Worm (Caenorhabditis elegans) whole organism, young adult: ENCODE data around the gene F45E12.5.

ENCODE experiments used
- B0019.2 ChIP-seq: fragments of 200-800 bp; sonication (Bioruptor generic); conservative IDR thresholded peaks from 2 replicates; pipeline ENCODE4 v1.3.6; 2022; ENCODE audit warnings: missing genetic modification reagents, missing genetic modification characterization, missing compliant biosample characterization
- B0261.1 ChIP-seq: sonication (generic microtip); optimal IDR thresholded peaks from 2 replicates; lab custom pipeline; 2016; ENCODE audit warnings: mild to moderate bottlenecking, missing genetic modification characterization, moderate library complexity, missing compliant biosample characterization
- C06A6.2 ChIP-seq: fragments of 200-800 bp; sonication (Bioruptor generic); conservative IDR thresholded peaks from 2 replicates; pipeline ENCODE4 v1.3.6; 2022; ENCODE audit warnings: missing genetic modification characterization, missing compliant biosample characterization
- C17E4.6 ChIP-seq: fragments of 200-800 bp; sonication (Bioruptor generic); IDR thresholded peaks from 2 replicates; pipeline ENCODE4 v1.3.6; 2022; ENCODE audit warnings: missing genetic modification reagents, missing genetic modification characterization, missing compliant biosample characterization
- D2030.7 ChIP-seq: fragments of 200-800 bp; sonication (Bioruptor generic); IDR thresholded peaks from 2 replicates; pipeline ENCODE4 v1.3.6; 2022; ENCODE audit warnings: missing genetic modification reagents, missing genetic modification characterization, missing compliant biosample characterization
- F23B12.7 ChIP-seq: sonication (generic microtip); optimal IDR thresholded peaks from 2 replicates; lab custom pipeline; 2017; ENCODE audit warnings: missing genetic modification characterization, mild to moderate bottlenecking, missing compliant biosample characterization, antibody characterized with exemption, moderate library complexity; ENCODE audit not compliant: insufficient read depth
- F52B5.7 ChIP-seq: sonication (generic microtip); optimal IDR thresholded peaks from 2 replicates; lab custom pipeline; 2016; ENCODE audit warnings: mild to moderate bottlenecking, missing genetic modification characterization, missing compliant biosample characterization
- F55B11.4 ChIP-seq: sonication (generic microtip); optimal IDR thresholded peaks from 2 replicates; lab custom pipeline; 2016; ENCODE audit warnings: missing compliant biosample characterization, missing genetic modification characterization, borderline replicate concordance; ENCODE audit not compliant: insufficient read depth
- K11D2.4 ChIP-seq: fragments of 200-800 bp; sonication (Bioruptor generic); IDR thresholded peaks from 2 replicates; pipeline ENCODE4 v1.3.6; 2022; ENCODE audit warnings: missing genetic modification reagents, missing genetic modification characterization, missing compliant biosample characterization
- T07F8.4 ChIP-seq: sonication (generic microtip); optimal IDR thresholded peaks from 2 replicates; lab custom pipeline; 2016; ENCODE audit warnings: mild to moderate bottlenecking, missing genetic modification characterization, moderate library complexity, missing compliant biosample characterization
- Y53G8AR.9 ChIP-seq: fragments of 200-800 bp; sonication (Bioruptor generic); conservative IDR thresholded peaks from 2 replicates; pipeline ENCODE4 v1.3.6; 2022; ENCODE audit warnings: missing genetic modification reagents, missing genetic modification characterization, missing compliant biosample characterization
- Y56A3A.18 ChIP-seq: fragments of 200-800 bp; sonication (Bioruptor generic); IDR thresholded peaks from 2 replicates; pipeline ENCODE4 v1.3.6; 2022; ENCODE audit warnings: missing genetic modification reagents, missing genetic modification characterization, missing compliant biosample characterization
- Y79H2A.3 ChIP-seq: fragments of 200-800 bp; sonication (Bioruptor generic); conservative IDR thresholded peaks from 2 replicates; pipeline ENCODE4 v1.3.6; 2022; ENCODE audit warnings: missing genetic modification reagents, missing genetic modification characterization, missing compliant biosample characterization
- ama-1 ChIP-seq, 3 experiments: fragments of 150-350 bp in 1 of 3; sonication (generic microtip) in 2 of 3; optimal IDR thresholded peaks; 2 replicates each; lab custom pipeline; 2014 to 2018; ENCODE audit warnings: missing biosample characterization in 2 of 3, missing genetic modification characterization in 2 of 3, missing genetic modification reagents in 2 of 3
- atf-7 ChIP-seq: sonication (generic microtip); optimal IDR thresholded peaks from 2 replicates; lab custom pipeline; 2017; ENCODE audit warnings: mild to moderate bottlenecking, missing genetic modification characterization, missing compliant biosample characterization
- attf-3 ChIP-seq: fragments of 200-800 bp; sonication (Bioruptor generic); conservative IDR thresholded peaks from 2 replicates; pipeline ENCODE4 v1.3.6; 2022; ENCODE audit warnings: missing genetic modification reagents, missing genetic modification characterization, missing compliant biosample characterization
- attf-5 ChIP-seq: fragments of 200-800 bp; sonication (Bioruptor generic); optimal IDR thresholded peaks from 2 replicates; lab custom pipeline; 2018; ENCODE audit warnings: mild to moderate bottlenecking, missing genetic modification characterization, missing compliant biosample characterization
- bed-1 ChIP-seq: fragments of 200-800 bp; sonication (Bioruptor generic); IDR thresholded peaks from 2 replicates; pipeline ENCODE4 v1.3.6; 2022; ENCODE audit warnings: missing genetic modification reagents, missing genetic modification characterization, missing compliant biosample characterization
- cebp-1 ChIP-seq, 2 experiments: fragments of 200-800 bp in 1 of 2; sonication (Bioruptor generic) in 1 of 2; sonication (generic microtip) in 1 of 2; IDR thresholded peaks in 1 of 2; optimal IDR thresholded peaks in 1 of 2; 2 replicates each; pipeline versions ENCODE4 v1.3.6 to Lab custom; 2017 to 2022; ENCODE audit warnings: missing compliant biosample characterization in 2 of 2, missing genetic modification characterization in 2 of 2, mild to moderate bottlenecking in 1 of 2, missing genetic modification reagents in 1 of 2, moderate library complexity in 1 of 2
- cebp-2 ChIP-seq: fragments of 200-800 bp; sonication (Bioruptor generic); IDR thresholded peaks from 2 replicates; pipeline ENCODE4 v1.3.6; 2022; ENCODE audit warnings: missing genetic modification characterization, missing compliant biosample characterization
- ceh-27 ChIP-seq: fragments of 200-800 bp; sonication (Bioruptor generic); optimal IDR thresholded peaks from 2 replicates; lab custom pipeline; 2018; ENCODE audit warnings: mild to moderate bottlenecking, missing genetic modification characterization, moderate library complexity, missing compliant biosample characterization
- ceh-40 ChIP-seq: fragments of 200-800 bp; sonication (Bioruptor generic); IDR thresholded peaks from 2 replicates; pipeline ENCODE4 v1.3.6; 2022; ENCODE audit warnings: missing genetic modification characterization, missing compliant biosample characterization
- ceh-58 ChIP-seq: fragments of 200-800 bp; sonication (Bioruptor generic); IDR thresholded peaks from 2 replicates; pipeline ENCODE4 v1.3.6; 2022; ENCODE audit warnings: missing genetic modification characterization, missing compliant biosample characterization
- chd-7 ChIP-seq: sonication (generic microtip); optimal IDR thresholded peaks from 2 replicates; lab custom pipeline; 2016; ENCODE audit warnings: mild to moderate bottlenecking, missing genetic modification characterization, moderate library complexity, missing compliant biosample characterization
- die-1 ChIP-seq: sonication (generic microtip); optimal IDR thresholded peaks from 2 replicates; lab custom pipeline; 2016; ENCODE audit warnings: missing genotype, mild to moderate bottlenecking, missing genetic modification characterization, missing compliant biosample characterization
- dpff-1 ChIP-seq: sonication (generic microtip); optimal IDR thresholded peaks from 2 replicates; lab custom pipeline; 2017; ENCODE audit warnings: mild to moderate bottlenecking, missing genetic modification characterization, missing compliant biosample characterization
- gei-17 ChIP-seq: fragments of 200-800 bp; sonication (Bioruptor generic); optimal IDR thresholded peaks from 2 replicates; lab custom pipeline; 2018; ENCODE audit warnings: mild to moderate bottlenecking, missing genetic modification characterization, missing compliant biosample characterization
- hmg-20 ChIP-seq: fragments of 200-800 bp; sonication (Bioruptor generic); IDR thresholded peaks from 2 replicates; pipeline ENCODE4 v1.3.6; 2022; ENCODE audit warnings: missing genetic modification reagents, missing genetic modification characterization, missing compliant biosample characterization
- lag-1 ChIP-seq: fragments of 200-800 bp; sonication (Bioruptor generic); IDR thresholded peaks from 2 replicates; pipeline ENCODE4 v1.3.6; 2022; ENCODE audit warnings: missing genetic modification reagents, missing genetic modification characterization, missing compliant biosample characterization
- lin-26 ChIP-seq: fragments of 200-800 bp; sonication (Bioruptor generic); IDR thresholded peaks from 2 replicates; pipeline ENCODE4 v1.3.6; 2022; ENCODE audit warnings: missing genetic modification reagents, missing genetic modification characterization, missing compliant biosample characterization
- lin-35 ChIP-seq, 3 experiments: fragments of 150-350 bp in 2 of 3; sonication (generic microtip) in 1 of 3; optimal IDR thresholded peaks; 2 replicates each; lab custom pipeline; 2014 to 2018; ENCODE audit warnings: missing biosample characterization in 3 of 3, missing genetic modification characterization in 3 of 3, missing genetic modification reagents in 3 of 3
- lin-54 ChIP-seq: fragments of 200-800 bp; sonication (Bioruptor generic); optimal IDR thresholded peaks from 2 replicates; lab custom pipeline; 2018; ENCODE audit warnings: mild to moderate bottlenecking, missing genetic modification characterization, missing compliant biosample characterization
- lir-1 ChIP-seq: fragments of 200-800 bp; sonication (Bioruptor generic); conservative IDR thresholded peaks from 2 replicates; pipeline ENCODE4 v1.3.6; 2022; ENCODE audit warnings: missing genetic modification reagents, missing genetic modification characterization, missing compliant biosample characterization
- madf-6 ChIP-seq: fragments of 200-800 bp; sonication (Bioruptor generic); IDR thresholded peaks from 2 replicates; pipeline ENCODE4 v1.3.6; 2022; ENCODE audit warnings: missing genetic modification reagents, missing genetic modification characterization, missing compliant biosample characterization
- madf-8 ChIP-seq: fragments of 200-800 bp; sonication (Bioruptor generic); conservative IDR thresholded peaks from 2 replicates; pipeline ENCODE4 v1.3.6; 2022; ENCODE audit warnings: missing genetic modification reagents, missing genetic modification characterization, missing compliant biosample characterization
- mcd-1 ChIP-seq: fragments of 200-800 bp; sonication (Bioruptor generic); IDR thresholded peaks from 2 replicates; pipeline ENCODE4 v1.3.6; 2022; ENCODE audit warnings: missing genetic modification reagents, missing genetic modification characterization, missing compliant biosample characterization
- mxl-1 ChIP-seq: sonication (generic microtip); optimal IDR thresholded peaks from 2 replicates; lab custom pipeline; 2016; ENCODE audit warnings: missing genetic modification characterization, missing compliant biosample characterization
- nfyb-1 ChIP-seq: fragments of 200-800 bp; sonication (Bioruptor generic); IDR thresholded peaks from 2 replicates; pipeline ENCODE4 v1.3.6; 2022; ENCODE audit warnings: missing genetic modification reagents, missing genetic modification characterization, missing compliant biosample characterization
- pbrm-1 ChIP-seq: fragments of 200-800 bp; sonication (Bioruptor generic); IDR thresholded peaks from 2 replicates; pipeline ENCODE4 v1.3.6; 2022; ENCODE audit warnings: missing genetic modification reagents, missing genetic modification characterization, missing compliant biosample characterization
- repo-1 ChIP-seq: sonication (generic microtip); optimal IDR thresholded peaks from 2 replicates; lab custom pipeline; 2017; ENCODE audit warnings: mild to moderate bottlenecking, missing genetic modification characterization, missing compliant biosample characterization
- sptf-2 ChIP-seq: fragments of 200-800 bp; sonication (Bioruptor generic); optimal IDR thresholded peaks from 2 replicates; lab custom pipeline; 2018; ENCODE audit warnings: mild to moderate bottlenecking, missing genetic modification characterization, missing compliant biosample characterization
- tbp1 ChIP-seq: fragments of 200-800 bp; sonication (Bioruptor generic); optimal IDR thresholded peaks from 2 replicates; lab custom pipeline; 2018; ENCODE audit warnings: mild to moderate bottlenecking, missing genetic modification characterization, missing compliant biosample characterization
- tbx-9 ChIP-seq: sonication (generic microtip); optimal IDR thresholded peaks from 2 replicates; lab custom pipeline; 2016; ENCODE audit warnings: borderline replicate concordance, missing genetic modification characterization, inconsistent platforms, missing compliant biosample characterization
- tlf-1 ChIP-seq: fragments of 200-800 bp; sonication (Bioruptor generic); optimal IDR thresholded peaks from 2 replicates; lab custom pipeline; 2018; ENCODE audit warnings: mild to moderate bottlenecking, missing genetic modification characterization, missing compliant biosample characterization
- unc-130 ChIP-seq: sonication (generic microtip); optimal IDR thresholded peaks from 2 replicates; lab custom pipeline; 2016; ENCODE audit warnings: missing genetic modification reagents, missing genetic modification characterization, missing compliant biosample characterization
- unc-62 ChIP-seq: fragments of 150-350 bp; optimal IDR thresholded peaks from 2 replicates; lab custom pipeline; 2014; ENCODE audit warnings: missing biosample characterization, missing genetic modification reagents, missing genetic modification characterization
- ztf-26 ChIP-seq: sonication (generic microtip); optimal IDR thresholded peaks from 2 replicates; lab custom pipeline; 2017; ENCODE audit warnings: missing genetic modification characterization, missing compliant biosample characterization
- ztf-3 ChIP-seq: fragments of 200-800 bp; sonication (Bioruptor generic); optimal IDR thresholded peaks from 2 replicates; lab custom pipeline; 2018; ENCODE audit warnings: mild to moderate bottlenecking, missing genetic modification characterization, missing compliant biosample characterization

Gene F45E12.5

ce11 chrII:7337469-7337893, 27.6 kb upstream of the F45E12.5 start:
- TF ChIP-seq B0261.1 (tag; lab: Kevin White, UChicago), result no peak
- peak; percentile 45 for TF ChIP-seq mcd-1
- no peak for TF ChIP-seq attf-3 (GFP tag; lab: Robert Waterston, UW)
- no peak for TF ChIP-seq F52B5.7 (tag; lab: Kevin White, UChicago)
- peak; percentile 54; the same call in 1 of the 2 replicates for TF ChIP-seq K11D2.4 (GFP tag; lab: Robert Waterston, UW)
- no peak for TF ChIP-seq ceh-27
- TF ChIP-seq B0019.2, result no peak
- TF ChIP-seq nfyb-1 (GFP tag; lab: Robert Waterston, UW), result peak; percentile 64; the same call in 1 of the 2 replicates
- peak; percentile 49; the same call in 1 of the 2 replicates for TF ChIP-seq pbrm-1 (GFP tag; lab: Robert Waterston, UW)
- no peak for TF ChIP-seq lir-1 (GFP tag; lab: Robert Waterston, UW)
- TF ChIP-seq ama-1 (optimal IDR thresholded peaks at IDR 0.05; lab: Kevin White, UChicago), result no peak
- TF ChIP-seq ama-1 (GFP tag; optimal IDR thresholded peaks at IDR 0.05; lab: Kevin White, UChicago), result no peak
- no peak for TF ChIP-seq dpff-1 (tag; lab: Kevin White, UChicago)
- TF ChIP-seq tbp1 (GFP tag; lab: Kevin White, UChicago), result peak; percentile 27
- TF ChIP-seq sptf-2 (GFP tag; lab: Kevin White, UChicago), result no peak
- TF ChIP-seq hmg-20 (GFP tag; lab: Robert Waterston, UW), result no peak
- TF ChIP-seq C06A6.2, result peak; percentile 76
- peak; percentile 82 for TF ChIP-seq chd-7 (tag; lab: Kevin White, UChicago)
- no peak for TF ChIP-seq madf-6 (GFP tag; lab: Robert Waterston, UW)
- no peak for TF ChIP-seq mxl-1 (tag; lab: Kevin White, UChicago)
- no peak for TF ChIP-seq C17E4.6 (GFP tag; lab: Robert Waterston, UW)
- TF ChIP-seq lag-1 (GFP tag; lab: Robert Waterston, UW), result no peak
- peak; percentile 49 for TF ChIP-seq unc-62 (GFP tag; lab: Kevin White, UChicago)
- no peak for TF ChIP-seq cebp-2 (GFP tag; lab: Robert Waterston, UW)
- TF ChIP-seq die-1 (tag; lab: Kevin White, UChicago), result peak; percentile 66
- no peak for TF ChIP-seq Y56A3A.18
- peak; percentile 95 for TF ChIP-seq ztf-26 (tag; lab: Kevin White, UChicago)
- TF ChIP-seq F23B12.7 (tag; lab: Kevin White, UChicago), result peak; percentile 22
- no peak for TF ChIP-seq Y53G8AR.9
- no peak for TF ChIP-seq D2030.7
- TF ChIP-seq F55B11.4 (tag; lab: Kevin White, UChicago), result no peak
- TF ChIP-seq bed-1 (GFP tag; lab: Robert Waterston, UW), result no peak
- peak; percentile 75 for TF ChIP-seq attf-5 (GFP tag; lab: Kevin White, UChicago)
- TF ChIP-seq cebp-1 (GFP tag; IDR thresholded peaks at IDR 0.05; lab: Robert Waterston, UW), result peak; percentile 44; the same call in 1 of the 2 replicates
- TF ChIP-seq cebp-1 (tag; optimal IDR thresholded peaks at IDR 0.05; lab: Kevin White, UChicago), result no peak
- no peak for TF ChIP-seq madf-8 (GFP tag; lab: Robert Waterston, UW)
- no peak for TF ChIP-seq gei-17
- peak; percentile 68; the same call in 1 of the 2 replicates for TF ChIP-seq lin-26
- no peak for TF ChIP-seq Y79H2A.3 (GFP tag; lab: Robert Waterston, UW)
- no peak for TF ChIP-seq T07F8.4 (tag; lab: Kevin White, UChicago)
- peak; percentile 53 for TF ChIP-seq tlf-1 (GFP tag; lab: Kevin White, UChicago)
- TF ChIP-seq ztf-3 (GFP tag; lab: Kevin White, UChicago), result no peak
- TF ChIP-seq ceh-40, result no peak
- no peak for TF ChIP-seq lin-35 (GFP tag; optimal IDR thresholded peaks at IDR 0.05; lab: Kevin White, UChicago)
- no peak for TF ChIP-seq repo-1 (tag; lab: Kevin White, UChicago)
- TF ChIP-seq lin-54, result no peak
- peak; percentile 86 for TF ChIP-seq atf-7 (tag; lab: Kevin White, UChicago)
- TF ChIP-seq unc-130, result no peak
- TF ChIP-seq tbx-9 (tag; lab: Kevin White, UChicago), result no peak
- no peak for TF ChIP-seq ceh-58 (GFP tag; lab: Robert Waterston, UW)
